Fruit fly (Drosophila melanogaster) whole organism, embryonic: Measurements from ENCODE around the gene PRL-1.

ENCODE experiments used
- Ada2b ChIP-seq: fragments of 200-800 bp; sonication (Bioruptor generic); IDR thresholded peaks from 2 replicates; pipeline ENCODE4 v1.3.6; 2022; ENCODE audit warnings: missing biosample characterization, missing genetic modification characterization
- CG1024 ChIP-seq: fragments of 200-800 bp; sonication (Bioruptor generic); IDR thresholded peaks from 2 replicates; pipeline ENCODE4 v1.3.6; 2022; ENCODE audit warnings: missing biosample characterization, missing genetic modification characterization
- CG10565 ChIP-seq: fragments of 200-800 bp; sonication (Bioruptor generic); optimal IDR thresholded peaks from 3 replicates; lab custom pipeline; 2016; ENCODE audit warnings: missing biosample characterization, mild to moderate bottlenecking, missing genetic modification characterization
- CG11398 ChIP-seq: fragments of 200-800 bp; sonication (Bioruptor generic); optimal IDR thresholded peaks from 2 replicates; lab custom pipeline; 2016; ENCODE audit warnings: missing biosample characterization, missing genetic modification characterization
- CG12071 ChIP-seq: fragments of 200-800 bp; sonication (Bioruptor generic); optimal IDR thresholded peaks from 3 replicates; lab custom pipeline; 2018; ENCODE audit warnings: missing biosample characterization, mild to moderate bottlenecking, missing genetic modification characterization
- CG13287 ChIP-seq: fragments of 200-800 bp; sonication (Bioruptor generic); IDR thresholded peaks from 2 replicates; pipeline ENCODE4 v1.3.6; 2022; ENCODE audit warnings: missing biosample characterization, missing genetic modification characterization; ENCODE audit not compliant: partially characterized antibody
- CG14441 ChIP-seq: fragments of 200-800 bp; sonication (Bioruptor generic); IDR thresholded peaks from 2 replicates; pipeline ENCODE4 v1.3.6; 2022; ENCODE audit warnings: missing biosample characterization, missing genetic modification characterization
- CG14965 ChIP-seq: fragments of 200-800 bp; sonication (Bioruptor generic); optimal IDR thresholded peaks from 2 replicates; lab custom pipeline; 2016; ENCODE audit warnings: missing biosample characterization, missing genetic modification characterization, borderline replicate concordance
- CG15269 ChIP-seq: fragments of 200-800 bp; sonication (Bioruptor generic); optimal IDR thresholded peaks from 2 replicates; lab custom pipeline; 2018; ENCODE audit warnings: missing biosample characterization, mild to moderate bottlenecking, missing genetic modification characterization, moderate library complexity
- CG17359 ChIP-seq: fragments of 200-800 bp; sonication (Bioruptor generic); optimal IDR thresholded peaks from 3 replicates; lab custom pipeline; 2018; ENCODE audit warnings: missing biosample characterization, mild to moderate bottlenecking, missing genetic modification characterization, moderate library complexity
- CG18599 ChIP-seq: fragments of 200-800 bp; sonication (Bioruptor generic); optimal IDR thresholded peaks from 3 replicates; lab custom pipeline; 2017; ENCODE audit warnings: missing biosample characterization, missing genetic modification characterization, mild to moderate bottlenecking, moderate library complexity, missing genetic modification reagents
- CG18764 ChIP-seq: fragments of 200-800 bp; sonication (Bioruptor generic); optimal IDR thresholded peaks from 3 replicates; lab custom pipeline; 2016; ENCODE audit warnings: missing biosample characterization, missing genetic modification characterization
- CG3065 ChIP-seq: fragments of 200-800 bp; sonication (Bioruptor generic); optimal IDR thresholded peaks from 2 replicates; lab custom pipeline; 2016; ENCODE audit warnings: missing biosample characterization, missing genetic modification characterization
- CG4360 ChIP-seq: fragments of 200-800 bp; sonication (Bioruptor generic); IDR thresholded peaks from 2 replicates; pipeline ENCODE4 v1.3.6; 2022; ENCODE audit warnings: missing biosample characterization, missing genetic modification characterization
- CG6813 ChIP-seq: fragments of 200-800 bp; sonication (Bioruptor generic); optimal IDR thresholded peaks from 2 replicates; lab custom pipeline; 2017; ENCODE audit warnings: missing biosample characterization, missing genetic modification characterization, mild to moderate bottlenecking, moderate library complexity, missing genetic modification reagents
- CG8359 ChIP-seq: fragments of 200-800 bp; sonication (Bioruptor generic); optimal IDR thresholded peaks from 2 replicates; lab custom pipeline; 2017; ENCODE audit warnings: missing biosample characterization, mild to moderate bottlenecking, missing genetic modification characterization, borderline replicate concordance
- CG9727 ChIP-seq: fragments of 200-800 bp; sonication (Bioruptor generic); optimal IDR thresholded peaks from 3 replicates; lab custom pipeline; 2017; ENCODE audit warnings: missing biosample characterization, mild to moderate bottlenecking, missing genetic modification characterization
- CkIIα-i1 ChIP-seq: fragments of 200-800 bp; sonication (Bioruptor generic); IDR thresholded peaks from 2 replicates; pipeline ENCODE4 v1.3.6; 2022; ENCODE audit warnings: missing biosample characterization, missing genetic modification characterization
- Deaf1 ChIP-seq: fragments of 200-800 bp; optimal IDR thresholded peaks from 3 replicates; lab custom pipeline; 2019; ENCODE audit warnings: missing biosample characterization, mild to moderate bottlenecking, missing genetic modification characterization, moderate library complexity
- Hey ChIP-seq: fragments of 200-800 bp; sonication (Bioruptor generic); optimal IDR thresholded peaks from 3 replicates; lab custom pipeline; 2018; ENCODE audit warnings: missing biosample characterization, mild to moderate bottlenecking, missing genetic modification characterization
- HmgZ ChIP-seq: fragments of 200-800 bp; sonication (Bioruptor generic); optimal IDR thresholded peaks from 2 replicates; lab custom pipeline; 2018; ENCODE audit warnings: missing biosample characterization, mild to moderate bottlenecking, missing genetic modification characterization
- Lhr ChIP-seq: fragments of 200-800 bp; sonication (Bioruptor generic); optimal IDR thresholded peaks from 3 replicates; lab custom pipeline; 2017; ENCODE audit warnings: mild to moderate bottlenecking, missing biosample characterization, missing genetic modification reagents, missing genetic modification characterization
- MESR4 ChIP-seq: fragments of 200-800 bp; sonication (Bioruptor generic); optimal IDR thresholded peaks from 2 replicates; lab custom pipeline; 2018; ENCODE audit warnings: missing biosample characterization, mild to moderate bottlenecking, missing genetic modification characterization, moderate library complexity
- Pdp1 ChIP-seq, 2 experiments: fragments of 200-800 bp; sonication (Bioruptor generic); optimal IDR thresholded peaks; 3 replicates each; lab custom pipeline; 2016; ENCODE audit warnings: missing biosample characterization in 2 of 2, missing genetic modification characterization in 2 of 2, mild to moderate bottlenecking in 1 of 2, moderate library complexity in 1 of 2
- Six4 ChIP-seq: fragments of 200-800 bp; sonication (Bioruptor generic); optimal IDR thresholded peaks from 2 replicates; lab custom pipeline; 2016; ENCODE audit warnings: missing biosample characterization, missing genetic modification characterization
- YL-1 ChIP-seq: fragments of 200-800 bp; sonication (Bioruptor generic); optimal IDR thresholded peaks from 3 replicates; lab custom pipeline; 2017; ENCODE audit warnings: missing biosample characterization, mild to moderate bottlenecking, missing genetic modification characterization
- chn ChIP-seq: fragments of 200-800 bp; sonication (Bioruptor generic); optimal IDR thresholded peaks from 2 replicates; lab custom pipeline; 2016; ENCODE audit warnings: missing biosample characterization, missing genetic modification characterization
- crol ChIP-seq: fragments of 200-800 bp; sonication (Bioruptor generic); IDR thresholded peaks from 2 replicates; pipeline ENCODE4 v1.3.6; 2022; ENCODE audit warnings: missing biosample characterization, missing genetic modification characterization
- crp ChIP-seq, 2 experiments: fragments of 200-800 bp; sonication (Bioruptor generic); optimal IDR thresholded peaks; 2 replicates in 1 of 2; 3 replicates in 1 of 2; lab custom pipeline; 2017; ENCODE audit warnings: missing biosample characterization in 2 of 2, missing genetic modification characterization in 2 of 2, mild to moderate bottlenecking in 1 of 2, moderate library complexity in 1 of 2
- esg ChIP-seq: fragments of 200-800 bp; sonication (Bioruptor generic); conservative IDR thresholded peaks from 2 replicates; pipeline ENCODE4 v1.3.6; 2022; ENCODE audit warnings: missing biosample characterization, missing genetic modification characterization
- ewg ChIP-seq: fragments of 200-800 bp; sonication (Bioruptor generic); optimal IDR thresholded peaks from 3 replicates; lab custom pipeline; 2017; ENCODE audit warnings: mild to moderate bottlenecking, missing biosample characterization, missing genetic modification reagents, missing genetic modification characterization
- eyg ChIP-seq: fragments of 200-800 bp; sonication (Bioruptor generic); optimal IDR thresholded peaks from 3 replicates; lab custom pipeline; 2016; ENCODE audit warnings: missing biosample characterization, missing genetic modification characterization
- fd102C ChIP-seq: fragments of 200-800 bp; sonication (Bioruptor generic); optimal IDR thresholded peaks from 2 replicates; lab custom pipeline; 2018; ENCODE audit warnings: missing biosample characterization, mild to moderate bottlenecking, missing genetic modification characterization, moderate library complexity
- h ChIP-seq: fragments of >200 bp; optimal IDR thresholded peaks from 2 replicates; lab custom pipeline; 2017
- ind ChIP-seq: fragments of 200-800 bp; sonication (Bioruptor generic); optimal IDR thresholded peaks from 3 replicates; lab custom pipeline; 2016; ENCODE audit warnings: missing biosample characterization, missing genetic modification characterization
- insv ChIP-seq, 2 experiments: fragments of 200-800 bp; sonication (Bioruptor generic); optimal IDR thresholded peaks; 3 replicates each; lab custom pipeline; 2016 to 2018; ENCODE audit warnings: missing biosample characterization in 2 of 2, missing genetic modification characterization in 2 of 2
- inv ChIP-seq: fragments of 200-800 bp; sonication (Bioruptor generic); IDR thresholded peaks from 2 replicates; pipeline ENCODE4 v1.3.6; 2022; ENCODE audit warnings: missing biosample characterization, missing genetic modification characterization; ENCODE audit not compliant: partially characterized antibody
- jigr1 ChIP-seq: fragments of 200-800 bp; sonication (Bioruptor generic); IDR thresholded peaks from 3 replicates; pipeline ENCODE4 v1.3.6; 2022; ENCODE audit warnings: missing biosample characterization, missing genetic modification characterization
- ken ChIP-seq: fragments of 200-800 bp; sonication (Bioruptor generic); IDR thresholded peaks from 3 replicates; pipeline ENCODE4 v1.3.6; 2022; ENCODE audit warnings: missing biosample characterization, missing genetic modification characterization
- nmo ChIP-seq: fragments of 200-800 bp; sonication (Bioruptor generic); optimal IDR thresholded peaks from 2 replicates; lab custom pipeline; 2018; ENCODE audit warnings: missing biosample characterization, mild to moderate bottlenecking, missing genetic modification characterization, moderate library complexity
- pros ChIP-seq: fragments of 200-800 bp; sonication (Bioruptor generic); optimal IDR thresholded peaks from 3 replicates; lab custom pipeline; 2019; ENCODE audit warnings: missing biosample characterization, mild to moderate bottlenecking, missing genetic modification characterization, moderate library complexity
- ranshi ChIP-seq: fragments of 200-800 bp; sonication (Bioruptor generic); IDR thresholded peaks from 2 replicates; pipeline ENCODE4 v1.3.6; 2022; ENCODE audit warnings: missing biosample characterization, missing genetic modification characterization
- sna ChIP-seq: fragments of 200-800 bp; sonication (Bioruptor generic); IDR thresholded peaks from 2 replicates; pipeline ENCODE4 v1.3.6; 2022; ENCODE audit warnings: missing biosample characterization, missing genetic modification characterization; ENCODE audit not compliant: partially characterized antibody
- ssp ChIP-seq: fragments of 200-800 bp; sonication (Bioruptor generic); IDR thresholded peaks from 2 replicates; pipeline ENCODE4 v1.3.6; 2022; ENCODE audit warnings: missing biosample characterization, missing genetic modification characterization
- tgo ChIP-seq: fragments of 200-800 bp; sonication (Bioruptor generic); IDR thresholded peaks from 3 replicates; pipeline ENCODE4 v1.3.6; 2022; ENCODE audit warnings: missing biosample characterization, missing genetic modification characterization
- trh ChIP-seq: fragments of 200-800 bp; sonication (Bioruptor generic); optimal IDR thresholded peaks from 2 replicates; lab custom pipeline; 2016; ENCODE audit warnings: missing biosample characterization, missing genetic modification characterization
- ttk ChIP-seq: fragments of 200-800 bp; sonication (Bioruptor generic); IDR thresholded peaks from 2 replicates; pipeline ENCODE4 v2.1.2; 2022; ENCODE audit warnings: missing biosample characterization, missing genetic modification characterization
- vfl ChIP-seq: fragments of 200-800 bp; sonication (Bioruptor generic); optimal IDR thresholded peaks from 2 replicates; lab custom pipeline; 2016; ENCODE audit warnings: missing biosample characterization, missing genetic modification characterization
- zf30C ChIP-seq: fragments of 200-800 bp; sonication (Bioruptor generic); optimal IDR thresholded peaks from 3 replicates; lab custom pipeline; 2018; ENCODE audit warnings: missing biosample characterization, mild to moderate bottlenecking, missing genetic modification characterization

PRL-1 gene

DNA sequence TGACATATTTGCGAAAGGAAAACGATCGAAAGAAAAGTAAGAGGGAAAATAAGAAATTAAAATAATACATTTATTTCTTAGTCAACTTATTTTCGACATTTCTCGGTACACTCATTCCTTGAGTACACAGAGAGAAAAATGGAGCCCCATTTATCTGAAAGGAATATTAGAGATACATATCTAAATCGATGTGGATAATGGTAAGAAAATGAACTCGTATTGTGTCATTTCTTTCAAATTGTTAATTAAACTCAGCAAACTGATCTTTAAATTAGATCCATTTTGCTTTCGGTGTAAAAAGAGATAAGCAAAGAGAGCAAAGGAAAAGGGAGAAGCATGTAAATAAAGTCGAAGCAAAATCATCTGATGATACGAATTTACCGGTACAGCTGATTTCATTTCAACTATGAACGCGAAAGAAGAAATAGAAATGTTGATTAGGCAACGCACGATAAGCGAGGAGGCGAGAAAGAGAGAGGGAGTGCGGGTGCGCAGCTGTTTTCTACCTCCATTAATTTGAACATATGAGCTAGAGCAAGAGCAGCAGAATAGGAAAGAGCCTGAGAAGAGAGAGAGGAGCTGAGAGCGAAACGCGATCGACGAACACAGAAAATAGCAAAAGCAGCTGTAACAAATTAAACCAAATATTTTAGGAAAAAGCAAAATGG is 28.4 kb upstream of the PRL-1 start (continued):
- TF ChIP-seq ttk, result no peak
- peak; percentile 54 for TF ChIP-seq Deaf1 (tag; lab: Kevin White, UChicago)
- no peak for TF ChIP-seq sna (GFP tag; lab: Robert Waterston, UW)
- TF ChIP-seq CG18764 (GFP tag; lab: Kevin White, UChicago), result peak; percentile 83
- TF ChIP-seq pros (GFP tag; lab: Kevin White, UChicago), result no peak
- peak; percentile 74 for TF ChIP-seq trh
- TF ChIP-seq CG9727, result peak; percentile 77
- TF ChIP-seq chn (GFP tag; lab: Kevin White, UChicago), result peak; percentile 89
- TF ChIP-seq CG4360 (GFP tag; lab: Robert Waterston, UW), result no peak
- peak; percentile 86 to 97 for TF ChIP-seq Pdp1 (GFP tag; optimal IDR thresholded peaks at IDR 0.05; lab: Kevin White, UChicago)
- no peak for TF ChIP-seq jigr1 (GFP tag; lab: Robert Waterston, UW)
- peak; percentile 91 for TF ChIP-seq CG15269
- no peak for TF ChIP-seq CG1024
- no peak for TF ChIP-seq ranshi
- TF ChIP-seq HmgZ (tag; lab: Kevin White, UChicago), result peak; percentile 90
- peak; percentile 80 for TF ChIP-seq CG6813 (GFP tag; lab: Kevin White, UChicago)
- peak; percentile 76 for TF ChIP-seq CG3065 (GFP tag; lab: Kevin White, UChicago)
- no peak for TF ChIP-seq CkIIα-i1 (GFP tag; lab: Robert Waterston, UW)
- peak; percentile 84 for TF ChIP-seq zf30C (GFP tag; lab: Kevin White, UChicago)
- peak; percentile 94 for TF ChIP-seq CG17359
- peak; percentile 90 for TF ChIP-seq CG12071 (GFP tag; lab: Kevin White, UChicago)
- no peak for TF ChIP-seq CG13287
- TF ChIP-seq crp (GFP tag; optimal IDR thresholded peaks at IDR 0.05; lab: Kevin White, UChicago), result peak; percentile 65 to 92
- TF ChIP-seq CG18599, result peak; percentile 83
- peak; percentile 41 for TF ChIP-seq CG14965
- TF ChIP-seq vfl, result peak; percentile 79
- TF ChIP-seq CG10565 (GFP tag; lab: Kevin White, UChicago), result no peak
- TF ChIP-seq CG8359 (GFP tag; lab: Kevin White, UChicago), result peak; percentile 78
- peak; percentile 28 for TF ChIP-seq MESR4 (GFP tag; lab: Kevin White, UChicago)
- TF ChIP-seq fd102C (GFP tag; lab: Kevin White, UChicago), result peak; percentile 86
- no peak for TF ChIP-seq inv (GFP tag; lab: Robert Waterston, UW)
- no peak for TF ChIP-seq ken (GFP tag; lab: Robert Waterston, UW)
- no peak for TF ChIP-seq tgo (GFP tag; lab: Robert Waterston, UW)
- no peak for TF ChIP-seq crol (GFP tag; lab: Robert Waterston, UW)
- no peak for TF ChIP-seq esg
- TF ChIP-seq YL-1, result no peak
- no peak for TF ChIP-seq h (lab: Kevin White, UChicago)
- no peak for TF ChIP-seq insv (GFP tag; optimal IDR thresholded peaks at IDR 0.05; lab: Kevin White, UChicago)
- TF ChIP-seq Hey (tag; lab: Kevin White, UChicago), result no peak
- peak; percentile 73 for TF ChIP-seq CG11398 (GFP tag; lab: Kevin White, UChicago)
- peak; percentile 62 for TF ChIP-seq Lhr (GFP tag; lab: Kevin White, UChicago)
- peak; percentile 90 for TF ChIP-seq nmo
- TF ChIP-seq ssp (GFP tag; lab: Robert Waterston, UW), result no peak
- TF ChIP-seq ind (GFP tag; lab: Kevin White, UChicago), result peak; percentile 89
- peak; percentile 73 for TF ChIP-seq ewg (GFP tag; lab: Kevin White, UChicago)
- TF ChIP-seq CG14441 (GFP tag; lab: Robert Waterston, UW), result no peak
- no peak for TF ChIP-seq Ada2b (GFP tag; lab: Robert Waterston, UW)
- peak; percentile 57 for TF ChIP-seq eyg (GFP tag; lab: Kevin White, UChicago)
- TF ChIP-seq Six4 (GFP tag; lab: Kevin White, UChicago), result peak; percentile 91
